Fruit fly (Drosophila melanogaster) S2 (cell line): Measurements from ENCODE around the gene CG11674.

ENCODE experiments used
- CG8478 ChIP-seq: fragments of >200 bp; optimal IDR thresholded peaks from 2 replicates; lab custom pipeline; 2018
- CTCF ChIP-seq, 2 experiments: fragments of >200 bp; optimal IDR thresholded peaks; 2 replicates each; lab custom pipeline; 2018

- TF ChIP-seq CG8478 (lab: Kevin White, UChicago) (no peak), CTCF (optimal IDR thresholded peaks at IDR 0.05; lab: Kevin White, UChicago) (no peak)
Observed at dm6 chrX:14216844-14217243, 8.8 kb downstream of the CG11674 start.
